Worm (Caenorhabditis elegans): ENCODE data around the gene glo-3.

Gene glo-3

ce11 chrX:10532180-10532833, 1.2 kb upstream of the glo-3 start (continued):
- TF ChIP-seq mes-2 (tag; optimal IDR thresholded peaks at IDR 0.05; ENCODE audit: poor library complexity, severe bottlenecking) = no peak
- TF ChIP-seq F49E8.2 (tag; optimal IDR thresholded peaks at IDR 0.05; ENCODE audit: borderline replicate concordance) = no peak
- TF ChIP-seq gei-8 (GFP tag; optimal IDR thresholded peaks at IDR 0.05) = no peak
- TF ChIP-seq duxl-1 (tag; optimal IDR thresholded peaks at IDR 0.05; ENCODE audit: poor library complexity) = no peak
- no peak for TF ChIP-seq fkh-10 (GFP tag; optimal IDR thresholded peaks at IDR 0.05)

DNA sequence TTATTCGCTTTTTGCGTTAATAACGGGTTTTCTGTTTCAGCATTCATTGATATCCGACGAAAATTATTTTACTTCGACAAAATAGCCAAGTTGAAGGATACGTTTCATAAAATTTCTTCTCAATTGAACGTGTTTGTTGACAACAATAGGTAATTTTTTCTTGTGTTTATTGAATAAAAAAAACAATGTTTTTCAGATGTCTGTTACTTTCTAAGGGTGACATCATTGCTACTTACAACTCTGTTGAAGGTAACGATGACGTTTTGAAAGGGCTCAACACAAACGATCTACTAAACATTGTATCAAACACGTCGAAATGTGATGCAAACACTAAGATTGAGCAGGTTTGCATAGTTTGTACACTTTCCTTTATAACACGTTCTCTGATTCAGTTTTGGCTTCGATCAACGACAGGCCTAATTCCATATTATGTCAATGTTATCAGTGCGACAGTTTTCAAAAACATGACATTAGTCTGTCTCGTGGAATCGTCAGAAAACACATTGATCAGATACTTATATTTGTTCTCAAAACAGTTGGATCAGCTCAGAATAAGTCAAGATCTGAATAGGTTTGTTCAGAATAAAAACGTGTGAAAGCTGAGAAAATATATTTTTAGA, 1.2 kb downstream of the glo-3 start:
- TF ChIP-seq unc-62 (GFP tag; optimal IDR thresholded peaks at IDR 0.05 in 1 of 2) (peak in 1 of 2 experiments; percentile 73), unc-62 (tag; optimal IDR thresholded peaks at IDR 0.05) (no peak), ceh-32 (tag; optimal IDR thresholded peaks at IDR 0.05; ENCODE audit: poor library complexity) (no peak), dmd-6 (GFP tag; IDR thresholded peaks at IDR 0.05) (peak; percentile 31; the same call in 1 of the 2 replicates), hif-1 (tag; optimal IDR thresholded peaks at IDR 0.05) (peak in 1 of 2 experiments; percentile 28), hlh-11 (tag; optimal IDR thresholded peaks at IDR 0.05) (peak; percentile 37), daf-16 (GFP tag; optimal IDR thresholded peaks at IDR 0.05) (no peak), daf-16 (tag; optimal IDR thresholded peaks at IDR 0.05) (peak; percentile 46), ztf-7 (tag; optimal IDR thresholded peaks at IDR 0.05) (no peak), hlh-30 (tag; optimal IDR thresholded peaks at IDR 0.05; ENCODE audit: insufficient read depth) (peak; percentile 18), dve-1 (tag; optimal IDR thresholded peaks at IDR 0.05; ENCODE audit: insufficient read depth) (peak; percentile 50)

DNA sequence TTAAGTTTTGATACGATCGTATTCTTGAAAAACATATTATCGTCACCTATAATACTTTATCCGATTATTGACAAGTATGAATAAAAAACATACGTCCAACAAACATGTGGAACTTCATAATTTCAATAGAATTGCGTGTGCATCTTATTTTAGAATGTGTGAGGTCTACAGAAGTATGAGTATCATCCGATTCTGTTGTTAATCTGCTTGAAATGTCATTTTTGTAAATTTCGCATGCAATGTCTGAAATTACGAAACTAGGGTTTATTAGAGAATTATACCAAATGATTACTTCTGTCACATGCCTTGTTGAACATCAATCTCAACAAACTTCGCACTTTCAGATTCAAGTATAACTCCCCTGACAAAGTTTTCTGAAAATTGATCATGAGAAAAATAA, 8.3 kb downstream of the glo-3 start:
- TF ChIP-seq unc-62 (GFP tag; optimal IDR thresholded peaks at IDR 0.05 in 1 of 2) (peak in 1 of 2 experiments; percentile 93), unc-62 (tag; optimal IDR thresholded peaks at IDR 0.05) (no peak), nhr-111 (GFP tag; optimal IDR thresholded peaks at IDR 0.05) (no peak)

DNA sequence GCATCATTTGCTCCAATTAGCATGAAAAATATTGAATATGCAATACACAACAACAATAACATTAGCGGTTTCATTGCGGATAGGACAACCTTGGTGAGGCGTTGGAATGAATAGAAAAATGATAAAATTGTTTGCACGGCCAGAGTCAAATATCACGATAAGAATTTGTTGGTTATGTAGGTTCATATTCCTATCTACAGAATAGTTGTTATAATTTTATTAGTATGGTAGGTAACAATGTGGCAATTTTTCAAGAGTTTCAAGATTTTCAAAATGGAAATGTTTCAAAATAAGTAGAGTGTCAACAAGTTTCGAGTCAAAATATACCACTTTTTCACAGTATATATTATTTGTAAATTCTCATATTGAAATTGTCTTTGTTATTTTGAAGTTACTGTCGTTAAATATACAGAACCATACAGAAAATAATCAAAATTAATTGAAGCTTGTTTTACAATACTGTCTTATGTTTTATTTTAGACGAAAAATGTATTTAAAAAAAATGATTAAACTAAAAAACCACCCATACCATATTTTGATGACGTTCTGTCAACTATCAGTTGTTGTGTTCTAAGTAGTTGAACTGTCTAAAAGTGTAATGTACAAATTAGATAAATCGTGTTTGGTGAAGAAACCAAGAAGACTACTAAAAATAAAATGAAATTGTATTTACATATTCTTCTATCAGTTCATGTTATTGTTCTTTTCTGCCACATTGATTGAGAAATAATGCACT, 9.0 kb downstream of the glo-3 start, which contains the start of the genes F59F5.3 and F59F5.4:
Gene F59F5.3, minus strand, starts transcription at position 101 of the 736 bp plus-strand sequence.
Gene F59F5.4, plus strand, starts transcription at position 686 of the 736 bp plus-strand sequence.
- TF ChIP-seq daf-16 (GFP tag; optimal IDR thresholded peaks at IDR 0.05) = no peak
- peak; percentile 75 for TF ChIP-seq daf-16 (tag; optimal IDR thresholded peaks at IDR 0.05)
- peak; percentile 6 for TF ChIP-seq nhr-28 (tag; optimal IDR thresholded peaks at IDR 0.05)
- TF ChIP-seq dve-1 (tag; optimal IDR thresholded peaks at IDR 0.05; ENCODE audit: insufficient read depth) = peak; percentile 25
- TF ChIP-seq nhr-48 (tag; optimal IDR thresholded peaks at IDR 0.05) = no peak
- peak; percentile 42 for TF ChIP-seq pqm-1 (tag; optimal IDR thresholded peaks at IDR 0.05)
- no peak for TF ChIP-seq ceh-20 (GFP tag; IDR thresholded peaks at IDR 0.05)
- no peak for TF ChIP-seq unc-62 (GFP tag; optimal IDR thresholded peaks at IDR 0.05 in 1 of 2)
- no peak for TF ChIP-seq unc-62 (tag; optimal IDR thresholded peaks at IDR 0.05)
- TF ChIP-seq mxl-3 (GFP tag; optimal IDR thresholded peaks at IDR 0.05) = no peak
- no peak for TF ChIP-seq ceh-82 (tag; optimal IDR thresholded peaks at IDR 0.05)
- TF ChIP-seq F10B5.3 (tag; optimal IDR thresholded peaks at IDR 0.05) = no peak

- TF ChIP-seq dmd-8 (GFP tag; IDR thresholded peaks at IDR 0.05) (no peak), hmg-1.1 (GFP tag; IDR thresholded peaks at IDR 0.05) (no peak), hlh-11 (tag; optimal IDR thresholded peaks at IDR 0.05) (no peak)
These were observed 12.2 kb downstream of the glo-3 start, which contains the start of gene F59F5.5 for ce11 chrX:10545716-10546115. TSS of gene F59F5.5 (plus strand) at chrX:10546016.

ce11 chrX:10553048-10553447, 19.5 kb downstream of the glo-3 start:
- TF ChIP-seq ctbp-1 (GFP tag; IDR thresholded peaks at IDR 0.05) = 0 out of 2 replicates have a peak, but pooled peaks have one; percentile 18
- TF ChIP-seq snpc-4 (tag; optimal IDR thresholded peaks at IDR 0.05) = no peak
- TF ChIP-seq unc-62 (GFP tag; optimal IDR thresholded peaks at IDR 0.05 in 1 of 2) = peak in 1 of 2 experiments; percentile 95
- no peak for TF ChIP-seq unc-62 (tag; optimal IDR thresholded peaks at IDR 0.05)

All from whole organism, L4 larva.